Worm (Caenorhabditis elegans) whole organism, L4 larva: ENCODE measurements around the gene nlp-17.

Source experiments
- ceh-82 ChIP-seq: sonication (generic microtip); optimal IDR thresholded peaks from 2 replicates; lab custom pipeline; 2017; ENCODE audit warnings: missing biosample characterization, missing genetic modification characterization
- jun-1 ChIP-seq: fragments of 150-350 bp; optimal IDR thresholded peaks from 2 replicates; lab custom pipeline; 2014; ENCODE audit warnings: missing biosample characterization, missing genetic modification reagents, missing genetic modification characterization

- TF ChIP-seq ceh-82 (tag; lab: Kevin White, UChicago) (no peak), jun-1 (no peak)
Measured at ce11 chrIV:13492271-13492670, 13.3 kb downstream of the nlp-17 start, which contains the start of gene Y45F10A.7.
